Worm (Caenorhabditis elegans) whole organism, L4 larva: Measurements from ENCODE around the gene sdz-8.

Source experiments
- F44E2.7 ChIP-seq: fragments of 200-800 bp; sonication (Bioruptor generic); IDR thresholded peaks from 2 replicates; pipeline ENCODE4 v2.1.2; 2022; ENCODE audit warnings: missing genetic modification characterization, missing compliant biosample characterization
- F49E8.2 ChIP-seq: sonication (generic microtip); optimal IDR thresholded peaks from 2 replicates; lab custom pipeline; 2016; ENCODE audit warnings: missing compliant biosample characterization, mild to moderate bottlenecking, missing genetic modification characterization, borderline replicate concordance
- T26A8.4 ChIP-seq: fragments of 200-800 bp; sonication (Bioruptor generic); IDR thresholded peaks from 2 replicates; pipeline ENCODE4 v1.3.6; 2022; ENCODE audit warnings: missing genetic modification characterization, missing compliant biosample characterization
- Y105C5A.15 ChIP-seq: fragments of 200-800 bp; sonication (Bioruptor generic); IDR thresholded peaks from 2 replicates; pipeline ENCODE4 v1.3.6; 2022; ENCODE audit warnings: missing genetic modification characterization, missing compliant biosample characterization
- Y48G9A.11 ChIP-seq: fragments of 200-800 bp; sonication (Bioruptor generic); IDR thresholded peaks from 2 replicates; pipeline ENCODE4 v1.3.6; 2022; ENCODE audit warnings: missing genetic modification reagents, missing genetic modification characterization, missing compliant biosample characterization
- aha-1 ChIP-seq: fragments of 150-350 bp; peaks from one replicate; lab custom pipeline; 2014; ENCODE audit warnings: missing biosample characterization, missing genetic modification characterization
- ceh-20 ChIP-seq: fragments of 200-800 bp; sonication (Bioruptor generic); IDR thresholded peaks from 2 replicates; pipeline ENCODE4 v1.3.6; 2022; ENCODE audit warnings: missing genetic modification reagents, missing genetic modification characterization, missing compliant biosample characterization
- ceh-32 ChIP-seq: sonication (generic microtip); optimal IDR thresholded peaks from 2 replicates; lab custom pipeline; 2016; ENCODE audit warnings: mild to moderate bottlenecking, missing genetic modification characterization, missing compliant biosample characterization; ENCODE audit not compliant: poor library complexity
- ceh-62 ChIP-seq: sonication (generic microtip); optimal IDR thresholded peaks from 2 replicates; lab custom pipeline; 2017; ENCODE audit warnings: missing biosample characterization, missing genetic modification characterization
- ceh-82 ChIP-seq: sonication (generic microtip); optimal IDR thresholded peaks from 2 replicates; lab custom pipeline; 2017; ENCODE audit warnings: missing biosample characterization, missing genetic modification characterization
- ces-1 ChIP-seq: fragments of 150-350 bp; sonication (generic microtip); optimal IDR thresholded peaks from 4 replicates; lab custom pipeline; 2014; ENCODE audit warnings: missing biosample characterization, missing genetic modification reagents, missing genetic modification characterization
- cey-2 ChIP-seq: sonication (generic microtip); optimal IDR thresholded peaks from 3 replicates; lab custom pipeline; 2017; ENCODE audit warnings: missing genetic modification characterization, mild to moderate bottlenecking, missing compliant biosample characterization, antibody characterized with exemption, borderline replicate concordance; ENCODE audit not compliant: insufficient read depth
- daf-16 ChIP-seq, 3 experiments: sonication (generic microtip); optimal IDR thresholded peaks; 2 replicates each; lab custom pipeline; 2016 to 2017; ENCODE audit warnings: missing genetic modification characterization in 3 of 3, missing genetic modification reagents in 3 of 3, mild to moderate bottlenecking in 2 of 3, missing compliant biosample characterization in 2 of 3, missing biosample characterization in 1 of 3, moderate library complexity in 1 of 3
- daf-19 ChIP-seq: fragments of 200-800 bp; sonication (Bioruptor generic); conservative IDR thresholded peaks from 2 replicates; pipeline ENCODE4 v1.3.6; 2022; ENCODE audit warnings: missing genetic modification characterization, missing compliant biosample characterization
- dmd-9 ChIP-seq: fragments of 200-800 bp; sonication (Bioruptor generic); IDR thresholded peaks from 2 replicates; pipeline ENCODE4 v1.3.6; 2022; ENCODE audit warnings: missing genetic modification reagents, missing genetic modification characterization, missing compliant biosample characterization
- dpl-1 ChIP-seq: fragments of 150-350 bp; optimal IDR thresholded peaks from 2 replicates; lab custom pipeline; 2014; ENCODE audit warnings: missing biosample characterization, missing genetic modification reagents, missing genetic modification characterization
- dve-1 ChIP-seq: sonication (generic microtip); optimal IDR thresholded peaks from 2 replicates; lab custom pipeline; 2017; ENCODE audit warnings: antibody characterized with exemption, mild to moderate bottlenecking, missing genetic modification characterization, missing compliant biosample characterization; ENCODE audit not compliant: insufficient read depth
- fos-1 ChIP-seq: fragments of 150-350 bp; optimal IDR thresholded peaks from 2 replicates; lab custom pipeline; 2014; ENCODE audit warnings: missing biosample characterization, missing genetic modification characterization
- gei-8 ChIP-seq: fragments of 200-800 bp; sonication (Bioruptor generic); optimal IDR thresholded peaks from 2 replicates; lab custom pipeline; 2018; ENCODE audit warnings: mild to moderate bottlenecking, missing genetic modification characterization, missing compliant biosample characterization
- hif-1 ChIP-seq, 2 experiments: sonication (generic microtip); optimal IDR thresholded peaks; 2 replicates each; lab custom pipeline; 2016 to 2017; ENCODE audit warnings: missing compliant biosample characterization in 2 of 2, missing genetic modification characterization in 2 of 2, missing genetic modification reagents in 2 of 2, missing genotype in 2 of 2, mild to moderate bottlenecking in 1 of 2
- hlh-11 ChIP-seq: fragments of 200-800 bp; sonication (Bioruptor generic); optimal IDR thresholded peaks from 2 replicates; lab custom pipeline; 2018; ENCODE audit warnings: mild to moderate bottlenecking, missing genetic modification characterization, missing compliant biosample characterization
- hlh-30 ChIP-seq: sonication (generic microtip); optimal IDR thresholded peaks from 2 replicates; lab custom pipeline; 2017; ENCODE audit warnings: antibody characterized with exemption, mild to moderate bottlenecking, missing genetic modification characterization, missing compliant biosample characterization; ENCODE audit not compliant: insufficient read depth
- jun-1 ChIP-seq: fragments of 150-350 bp; optimal IDR thresholded peaks from 2 replicates; lab custom pipeline; 2014; ENCODE audit warnings: missing biosample characterization, missing genetic modification reagents, missing genetic modification characterization
- lin-1 ChIP-seq: fragments of 200-800 bp; sonication (Bioruptor generic); IDR thresholded peaks from 2 replicates; pipeline ENCODE4 v1.3.6; 2022; ENCODE audit warnings: missing genetic modification reagents, missing genetic modification characterization, missing compliant biosample characterization
- lin-29 ChIP-seq: fragments of 200-800 bp; sonication (Bioruptor generic); IDR thresholded peaks from 2 replicates; pipeline ENCODE4 v1.3.6; 2022; ENCODE audit warnings: missing genetic modification reagents, missing genetic modification characterization, missing compliant biosample characterization
- madf-9 ChIP-seq: fragments of 200-800 bp; sonication (Bioruptor generic); conservative IDR thresholded peaks from 2 replicates; pipeline ENCODE4 v1.3.6; 2022; ENCODE audit warnings: missing genetic modification reagents, missing genetic modification characterization, missing compliant biosample characterization
- mdt-29 ChIP-seq: fragments of 200-800 bp; sonication (Bioruptor generic); IDR thresholded peaks from 2 replicates; pipeline ENCODE4 v1.3.6; 2022; ENCODE audit warnings: missing genetic modification reagents, missing genetic modification characterization, missing compliant biosample characterization
- mxl-2 ChIP-seq: fragments of 200-800 bp; sonication (Bioruptor generic); conservative IDR thresholded peaks from 2 replicates; pipeline ENCODE4 v1.3.6; 2022; ENCODE audit warnings: missing genetic modification reagents, missing genetic modification characterization, missing compliant biosample characterization
- nhr-10 ChIP-seq: fragments of 150-350 bp; optimal IDR thresholded peaks from 2 replicates; lab custom pipeline; 2014; ENCODE audit warnings: missing biosample characterization, missing genetic modification characterization
- nhr-102 ChIP-seq: sonication (generic microtip); optimal IDR thresholded peaks from 2 replicates; lab custom pipeline; 2016; ENCODE audit warnings: mild to moderate bottlenecking, missing genetic modification characterization, moderate library complexity, missing compliant biosample characterization
- nhr-111 ChIP-seq: fragments of 200-800 bp; sonication (Bioruptor generic); optimal IDR thresholded peaks from 2 replicates; lab custom pipeline; 2018; ENCODE audit warnings: mild to moderate bottlenecking, missing genetic modification characterization, missing compliant biosample characterization
- nhr-25 ChIP-seq: sonication (generic microtip); optimal IDR thresholded peaks from 2 replicates; lab custom pipeline; 2017; ENCODE audit warnings: missing genetic modification characterization, mild to moderate bottlenecking, missing compliant biosample characterization, antibody characterized with exemption, moderate library complexity, borderline replicate concordance; ENCODE audit not compliant: insufficient read depth
- nhr-28 ChIP-seq: fragments of 150-350 bp; optimal IDR thresholded peaks from 2 replicates; lab custom pipeline; 2014; ENCODE audit warnings: missing biosample characterization, missing genetic modification characterization
- nhr-48 ChIP-seq: sonication (generic microtip); optimal IDR thresholded peaks from 2 replicates; lab custom pipeline; 2016; ENCODE audit warnings: mild to moderate bottlenecking, missing genetic modification characterization, missing compliant biosample characterization
- rbr-2 ChIP-seq: sonication (generic microtip); optimal IDR thresholded peaks from 2 replicates; lab custom pipeline; 2016; ENCODE audit warnings: missing genotype, missing genetic modification characterization, missing compliant biosample characterization
- sdz-12 ChIP-seq: fragments of 200-800 bp; sonication (Bioruptor generic); optimal IDR thresholded peaks from 2 replicates; lab custom pipeline; 2018; ENCODE audit warnings: mild to moderate bottlenecking, missing genetic modification characterization, missing compliant biosample characterization
- set-16 ChIP-seq: fragments of 200-800 bp; sonication (Bioruptor generic); IDR thresholded peaks from 2 replicates; pipeline ENCODE4 v1.3.6; 2022; ENCODE audit warnings: missing genetic modification reagents, missing genetic modification characterization, missing compliant biosample characterization
- skn-1 ChIP-seq: fragments of 150-350 bp; optimal IDR thresholded peaks from 2 replicates; lab custom pipeline; 2014; ENCODE audit warnings: missing biosample characterization, missing genetic modification characterization
- snpc-4 ChIP-seq: fragments of 150-350 bp; optimal IDR thresholded peaks from 2 replicates; lab custom pipeline; 2014; ENCODE audit warnings: missing biosample characterization, missing genetic modification characterization
- spr-1 ChIP-seq: sonication (generic microtip); optimal IDR thresholded peaks from 2 replicates; lab custom pipeline; 2016; ENCODE audit warnings: mild to moderate bottlenecking, missing genetic modification characterization, missing compliant biosample characterization
- tra-1 ChIP-seq: fragments of 200-800 bp; sonication (Bioruptor generic); IDR thresholded peaks from 2 replicates; pipeline ENCODE4 v1.3.6; 2022; ENCODE audit warnings: missing genetic modification reagents, missing genetic modification characterization, missing compliant biosample characterization
- unc-130 ChIP-seq: sonication (generic microtip); optimal IDR thresholded peaks from 2 replicates; lab custom pipeline; 2016; ENCODE audit warnings: missing genetic modification reagents, missing genetic modification characterization, missing compliant biosample characterization
- unc-62 ChIP-seq, 3 experiments: fragments of 150-350 bp in 1 of 3; sonication (generic microtip); optimal IDR thresholded peaks in 2 of 3; peaks in 1 of 3; 1 replicate in 1 of 3; 2 replicates in 2 of 3; lab custom pipeline; 2014 to 2017; ENCODE audit warnings: missing biosample characterization in 3 of 3, missing genetic modification characterization in 3 of 3, missing genetic modification reagents in 3 of 3, missing genotype in 1 of 3
- zag-1 ChIP-seq: fragments of 150-350 bp; optimal IDR thresholded peaks from 2 replicates; lab custom pipeline; 2014; ENCODE audit warnings: missing biosample characterization, missing genetic modification characterization
- zfp-2 ChIP-seq: sonication (generic microtip); optimal IDR thresholded peaks from 2 replicates; lab custom pipeline; 2016; ENCODE audit warnings: mild to moderate bottlenecking, missing genetic modification characterization, missing compliant biosample characterization
- zip-11 ChIP-seq: fragments of 200-800 bp; sonication (Bioruptor generic); IDR thresholded peaks from 2 replicates; pipeline ENCODE4 v1.3.6; 2022; ENCODE audit warnings: missing genetic modification characterization, missing compliant biosample characterization

The sdz-8 gene

ce11 chrV:11545227-11545626, 29.2 kb upstream of the sdz-8 start, which contains the start of gene F38B7.10:
TSS of gene F38B7.10 (plus strand) at chrV:11545527.
- no peak for TF ChIP-seq madf-9
- TF ChIP-seq aha-1: peak; percentile 49
- TF ChIP-seq ceh-62: no peak

- peak; percentile 49 for TF ChIP-seq aha-1
- TF ChIP-seq zfp-2: no peak
- TF ChIP-seq set-16 (GFP tag; lab: Robert Waterston, UW): no peak
- peak; percentile 12 for TF ChIP-seq hlh-11 (tag; lab: Kevin White, UChicago)
- TF ChIP-seq lin-1: no peak
- no peak for TF ChIP-seq nhr-102 (tag; lab: Kevin White, UChicago)
- TF ChIP-seq mdt-29 (GFP tag; lab: Robert Waterston, UW): no peak
- TF ChIP-seq hlh-30 (tag; lab: Kevin White, UChicago): peak; percentile 3
- TF ChIP-seq jun-1 (tag; lab: Kevin White, UChicago): no peak
- TF ChIP-seq mxl-2: no peak
- peak in 1 of 2 experiments; percentile 71 for TF ChIP-seq unc-62 (GFP tag; optimal IDR thresholded peaks at IDR 0.05 in 1 of 2; lab: Kevin White, UChicago)
- no peak for TF ChIP-seq unc-62 (tag; optimal IDR thresholded peaks at IDR 0.05; lab: Kevin White, UChicago)
- TF ChIP-seq nhr-25 (tag; lab: Kevin White, UChicago): peak; percentile 43
- TF ChIP-seq unc-130: no peak
- TF ChIP-seq nhr-10: peak; percentile 30
- TF ChIP-seq snpc-4: no peak
- TF ChIP-seq nhr-48 (tag; lab: Kevin White, UChicago): peak; percentile 66
- TF ChIP-seq Y105C5A.15 (GFP tag; lab: Robert Waterston, UW): no peak
- no peak for TF ChIP-seq dpl-1 (GFP tag; lab: Kevin White, UChicago)
- peak; percentile 4 for TF ChIP-seq nhr-28
- TF ChIP-seq nhr-111: no peak
- no peak for TF ChIP-seq skn-1 (tag; lab: Kevin White, UChicago)
- TF ChIP-seq, all 104 proteins: peak for 8
Measured at ce11 chrV:11543564-11543963, 27.6 kb upstream of the sdz-8 start, which contains the start of gene F38B7.2. TSS of gene F38B7.2 (plus strand) at chrV:11543963.

- TF ChIP-seq daf-19 (GFP tag; lab: Robert Waterston, UW) (no peak), nhr-28 (no peak), mxl-2 (no peak), rbr-2 (tag; lab: Kevin White, UChicago) (no peak), spr-1 (no peak), Y48G9A.11 (GFP tag; lab: Robert Waterston, UW) (0 out of 2 replicates have a peak, but pooled peaks have one; percentile 35), madf-9 (0 out of 2 replicates have a peak, but pooled peaks have one; percentile 53), fos-1 (tag; lab: Kevin White, UChicago) (no peak), sdz-12 (GFP tag; lab: Kevin White, UChicago) (no peak), F49E8.2 (no peak), cey-2 (tag; lab: Kevin White, UChicago) (no peak), tra-1 (GFP tag; lab: Robert Waterston, UW) (0 out of 2 replicates have a peak, but pooled peaks have one; percentile 9), zag-1 (tag; lab: Kevin White, UChicago) (no peak), T26A8.4 (GFP tag; lab: Robert Waterston, UW) (no peak), F44E2.7 (no peak), gei-8 (GFP tag; lab: Kevin White, UChicago) (peak; percentile 52), jun-1 (tag; lab: Kevin White, UChicago) (no peak), daf-16 (GFP tag; optimal IDR thresholded peaks at IDR 0.05; lab: Kevin White, UChicago) (no peak), daf-16 (tag; optimal IDR thresholded peaks at IDR 0.05; lab: Kevin White, UChicago) (no peak), nhr-111 (no peak), zip-11 (no peak), ceh-82 (no peak), dmd-9 (GFP tag; lab: Robert Waterston, UW) (0 out of 2 replicates have a peak, but pooled peaks have one; percentile 36), lin-29 (no peak; the same call in 1 of the 2 replicates), dve-1 (tag; lab: Kevin White, UChicago) (no peak), hif-1 (tag; optimal IDR thresholded peaks at IDR 0.05; lab: Kevin White, UChicago) (peak in 1 of 2 experiments; percentile 64), ceh-32 (tag; lab: Kevin White, UChicago) (no peak), ceh-20 (peak; percentile 42; the same call in 1 of the 2 replicates), ces-1 (GFP tag; lab: Kevin White, UChicago) (no peak), skn-1 (tag; lab: Kevin White, UChicago) (no peak)
Measured at ce11 chrV:11541284-11541683, 25.3 kb upstream of the sdz-8 start.
